Worm (Caenorhabditis elegans) whole organism, late embryonic: ENCODE results near the gene mlp-1.

Experiments
- ceh-24 ChIP-seq: sonication (generic microtip); optimal IDR thresholded peaks from 2 replicates; lab custom pipeline; 2016; ENCODE audit warnings: mild to moderate bottlenecking, missing genetic modification characterization, missing compliant biosample characterization
- ceh-30 ChIP-seq: fragments of 150-350 bp; optimal IDR thresholded peaks from 2 replicates; lab custom pipeline; 2014; ENCODE audit warnings: missing biosample characterization, missing genetic modification characterization
- dmd-4 ChIP-seq: sonication (generic microtip); optimal IDR thresholded peaks from 2 replicates; lab custom pipeline; 2016; ENCODE audit warnings: borderline replicate concordance, missing genetic modification characterization, missing compliant biosample characterization
- dve-1 ChIP-seq: sonication (generic microtip); optimal IDR thresholded peaks from 2 replicates; lab custom pipeline; 2017; ENCODE audit warnings: antibody characterized with exemption, mild to moderate bottlenecking, missing genetic modification characterization, missing compliant biosample characterization
- eyg-1 ChIP-seq: sonication (generic microtip); optimal IDR thresholded peaks from 2 replicates; lab custom pipeline; 2016; ENCODE audit warnings: missing genotype, missing genetic modification characterization, missing compliant biosample characterization
- hlh-8 ChIP-seq: sonication (generic microtip); optimal IDR thresholded peaks from 2 replicates; lab custom pipeline; 2016; ENCODE audit warnings: missing genotype, missing genetic modification characterization, missing compliant biosample characterization
- nhr-11 ChIP-seq: fragments of 150-350 bp; optimal IDR thresholded peaks from 2 replicates; lab custom pipeline; 2014; ENCODE audit warnings: missing biosample characterization, missing genetic modification characterization
- npax-4 ChIP-seq: sonication (generic microtip); optimal IDR thresholded peaks from 2 replicates; lab custom pipeline; 2016; ENCODE audit warnings: missing genetic modification characterization, missing compliant biosample characterization
- pha-4 ChIP-seq: fragments of 150-350 bp; optimal IDR thresholded peaks from 2 replicates; lab custom pipeline; 2018; ENCODE audit warnings: missing biosample characterization, missing genetic modification reagents, missing genetic modification characterization
- tbx-2 ChIP-seq: sonication (generic microtip); optimal IDR thresholded peaks from 2 replicates; lab custom pipeline; 2016; ENCODE audit warnings: missing genetic modification characterization, missing compliant biosample characterization
- ttx-3 ChIP-seq: sonication (generic microtip); optimal IDR thresholded peaks from 2 replicates; lab custom pipeline; 2016; ENCODE audit warnings: missing genetic modification reagents, missing genetic modification characterization, missing compliant biosample characterization
- unc-86 ChIP-seq: sonication (generic microtip); optimal IDR thresholded peaks from 2 replicates; lab custom pipeline; 2016; ENCODE audit warnings: missing genetic modification characterization, missing compliant biosample characterization
- zip-5 ChIP-seq: sonication (generic microtip); optimal IDR thresholded peaks from 2 replicates; lab custom pipeline; 2016; ENCODE audit warnings: missing genetic modification characterization, missing compliant biosample characterization

DNA sequence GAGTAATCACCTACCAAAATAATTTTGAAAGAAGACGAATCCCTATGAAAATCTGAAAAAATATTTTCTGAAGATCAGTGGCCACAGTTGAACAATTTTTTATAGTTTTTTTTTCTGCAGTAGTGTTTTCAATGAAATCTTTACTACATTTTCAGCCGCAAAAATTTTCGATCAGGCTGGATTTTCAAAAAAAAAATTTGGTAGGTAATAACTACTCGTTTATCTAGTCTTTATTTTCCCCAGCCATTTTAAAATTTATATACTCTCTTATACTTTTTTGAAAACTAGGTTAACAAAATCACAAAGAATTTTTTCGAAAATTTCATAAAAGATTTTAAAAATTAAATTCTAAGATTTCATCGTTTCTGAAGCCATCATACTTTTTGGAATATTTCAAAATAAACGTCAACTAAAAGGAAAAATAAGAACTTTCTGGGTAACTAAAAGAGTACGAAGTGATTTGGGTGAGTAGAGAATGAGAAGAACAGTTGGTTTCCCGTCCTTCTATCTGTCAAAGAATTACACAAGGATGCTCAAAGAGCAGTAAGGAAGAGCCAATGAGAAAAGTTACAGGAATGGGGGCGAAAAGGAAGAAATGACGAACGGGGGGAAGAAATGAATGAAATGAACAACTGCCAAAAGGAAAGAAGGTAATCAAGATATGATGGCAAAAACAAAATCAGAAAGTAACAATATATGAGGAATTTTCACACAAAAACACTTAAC, at the start of gene mlp-1:
- no peak for TF ChIP-seq zip-5 (tag; lab: Kevin White, UChicago)
- no peak for TF ChIP-seq npax-4 (tag; lab: Kevin White, UChicago)
- no peak for TF ChIP-seq ceh-24
- no peak for TF ChIP-seq tbx-2 (tag; lab: Kevin White, UChicago)
- no peak for TF ChIP-seq dve-1 (tag; lab: Kevin White, UChicago)
- TF ChIP-seq eyg-1 (tag; lab: Kevin White, UChicago), result no peak
- no peak for TF ChIP-seq ttx-3
- no peak for TF ChIP-seq pha-4 (tag; lab: Kevin White, UChicago)
- TF ChIP-seq unc-86 (tag; lab: Kevin White, UChicago), result no peak
- no peak for TF ChIP-seq hlh-8 (tag; lab: Kevin White, UChicago)
- TF ChIP-seq dmd-4 (tag; lab: Kevin White, UChicago), result no peak
- TF ChIP-seq ceh-30 (tag; lab: Kevin White, UChicago), result no peak
- TF ChIP-seq nhr-11, result no peak
